Fruit fly (Drosophila melanogaster) whole organism, embryonic: ENCODE data around the gene Efr.
A peak's percentile ranks its signal among the peaks of the same experiment; 100 is the strongest.

Experiments used
- CG12155 ChIP-seq: fragments of 200-800 bp; sonication (Bioruptor generic); optimal IDR thresholded peaks from 3 replicates; lab custom pipeline; 2016; ENCODE audit warnings: missing biosample characterization, missing genetic modification characterization
- CG14441 ChIP-seq: fragments of 200-800 bp; sonication (Bioruptor generic); IDR thresholded peaks from 2 replicates; pipeline ENCODE4 v1.3.6; 2022; ENCODE audit warnings: missing biosample characterization, missing genetic modification characterization
- CG15514 ChIP-seq: fragments of 200-800 bp; sonication (Bioruptor generic); optimal IDR thresholded peaks from 3 replicates; lab custom pipeline; 2017; ENCODE audit warnings: missing biosample characterization, missing genetic modification characterization, mild to moderate bottlenecking, moderate library complexity, missing genetic modification reagents
- CG1603 ChIP-seq: fragments of 200-800 bp; sonication (Bioruptor generic); optimal IDR thresholded peaks from 2 replicates; lab custom pipeline; 2019; ENCODE audit warnings: missing biosample characterization, mild to moderate bottlenecking, missing genetic modification characterization, moderate library complexity
- CG17186 ChIP-seq: fragments of 200-800 bp; sonication (Bioruptor generic); optimal IDR thresholded peaks from 3 replicates; lab custom pipeline; 2017; ENCODE audit warnings: missing biosample characterization, missing genetic modification reagents, missing genetic modification characterization
- CG30403 ChIP-seq: fragments of 200-800 bp; sonication (Bioruptor generic); optimal IDR thresholded peaks from 3 replicates; lab custom pipeline; 2016; ENCODE audit warnings: missing biosample characterization, missing genetic modification characterization
- CG3407 ChIP-seq: fragments of 200-800 bp; sonication (Bioruptor generic); optimal IDR thresholded peaks from 2 replicates; lab custom pipeline; 2018; ENCODE audit warnings: missing biosample characterization, mild to moderate bottlenecking, missing genetic modification characterization
- CG42726 ChIP-seq: fragments of 200-800 bp; sonication (Bioruptor generic); IDR thresholded peaks from 2 replicates; pipeline ENCODE4 v1.3.6; 2022; ENCODE audit warnings: missing biosample characterization, missing genetic modification characterization; ENCODE audit not compliant: partially characterized antibody
- CG4730 ChIP-seq: fragments of 200-800 bp; sonication (Bioruptor generic); IDR thresholded peaks from 2 replicates; pipeline ENCODE4 v1.3.6; 2022; ENCODE audit warnings: missing biosample characterization, missing genetic modification characterization
- CG7786 ChIP-seq: fragments of 200-800 bp; sonication (Bioruptor generic); optimal IDR thresholded peaks from 2 replicates; lab custom pipeline; 2016; ENCODE audit warnings: missing biosample characterization, missing genetic modification characterization
- CG8924 ChIP-seq: fragments of 200-800 bp; optimal IDR thresholded peaks from 3 replicates; lab custom pipeline; 2019; ENCODE audit warnings: missing biosample characterization, mild to moderate bottlenecking, missing genetic modification characterization, moderate library complexity
- CG9817 ChIP-seq: fragments of 200-800 bp; sonication (Bioruptor generic); optimal IDR thresholded peaks from 2 replicates; lab custom pipeline; 2018; ENCODE audit warnings: missing biosample characterization, mild to moderate bottlenecking, missing genetic modification characterization, moderate library complexity
- Hr3 ChIP-seq: fragments of 200-800 bp; sonication (Bioruptor generic); optimal IDR thresholded peaks from 3 replicates; lab custom pipeline; 2016; ENCODE audit warnings: missing biosample characterization, missing genetic modification characterization
- Lhr ChIP-seq: fragments of 200-800 bp; sonication (Bioruptor generic); optimal IDR thresholded peaks from 3 replicates; lab custom pipeline; 2017; ENCODE audit warnings: mild to moderate bottlenecking, missing biosample characterization, missing genetic modification reagents, missing genetic modification characterization
- MTF-1 ChIP-seq: fragments of 200-800 bp; sonication (Bioruptor generic); optimal IDR thresholded peaks from 2 replicates; lab custom pipeline; 2018; ENCODE audit warnings: missing biosample characterization, mild to moderate bottlenecking, missing genetic modification characterization, borderline replicate concordance
- NFAT ChIP-seq: fragments of 200-800 bp; sonication (Bioruptor generic); IDR thresholded peaks from 2 replicates; pipeline ENCODE4 v1.3.6; 2022; ENCODE audit warnings: missing biosample characterization, missing genetic modification characterization
- Nf-YA ChIP-seq: fragments of 200-800 bp; sonication (Bioruptor generic); IDR thresholded peaks from 2 replicates; pipeline ENCODE4 v1.3.6; 2022; ENCODE audit warnings: missing biosample characterization, missing genetic modification characterization
- Rfx ChIP-seq: fragments of 200-800 bp; sonication (Bioruptor generic); IDR thresholded peaks from 2 replicates; pipeline ENCODE4 v1.3.6; 2022; ENCODE audit warnings: missing biosample characterization, missing genetic modification characterization
- Tbp ChIP-seq: fragments of >200 bp; optimal IDR thresholded peaks from 2 replicates; lab custom pipeline; 2018; ENCODE audit warnings: missing biosample characterization, missing genetic modification characterization
- ara ChIP-seq: fragments of 200-800 bp; sonication (Bioruptor generic); IDR thresholded peaks from 2 replicates; pipeline ENCODE4 v1.3.6; 2022; ENCODE audit warnings: missing biosample characterization, missing genetic modification characterization
- cwo ChIP-seq: fragments of 200-800 bp; sonication (Bioruptor generic); optimal IDR thresholded peaks from 3 replicates; lab custom pipeline; 2017; ENCODE audit warnings: missing biosample characterization, missing genetic modification characterization, mild to moderate bottlenecking, moderate library complexity, missing genetic modification reagents
- danr ChIP-seq: fragments of 200-800 bp; sonication (Bioruptor generic); IDR thresholded peaks from 2 replicates; pipeline ENCODE4 v1.3.6; 2022; ENCODE audit warnings: missing biosample characterization, missing genetic modification characterization
- exex ChIP-seq: fragments of 200-800 bp; sonication (Bioruptor generic); optimal IDR thresholded peaks from 4 replicates; lab custom pipeline; 2018; ENCODE audit warnings: missing biosample characterization, mild to moderate bottlenecking, missing genetic modification characterization, moderate library complexity
- fd102C ChIP-seq: fragments of 200-800 bp; sonication (Bioruptor generic); optimal IDR thresholded peaks from 2 replicates; lab custom pipeline; 2018; ENCODE audit warnings: missing biosample characterization, mild to moderate bottlenecking, missing genetic modification characterization, moderate library complexity
- gro ChIP-seq: fragments of 200-800 bp; sonication (Bioruptor generic); optimal IDR thresholded peaks from 2 replicates; lab custom pipeline; 2016; ENCODE audit warnings: missing biosample characterization, missing genetic modification characterization
- gsb ChIP-seq: fragments of 200-800 bp; sonication (Bioruptor generic); IDR thresholded peaks from 2 replicates; pipeline ENCODE4 v1.3.6; 2022; ENCODE audit warnings: missing biosample characterization, missing genetic modification characterization
- gsb-n ChIP-seq: fragments of 200-800 bp; sonication (Bioruptor generic); optimal IDR thresholded peaks from 3 replicates; lab custom pipeline; 2018; ENCODE audit warnings: missing biosample characterization, mild to moderate bottlenecking, missing genetic modification characterization
- jumu ChIP-seq: fragments of 200-800 bp; sonication (Bioruptor generic); optimal IDR thresholded peaks from 3 replicates; lab custom pipeline; 2016; ENCODE audit warnings: missing biosample characterization, missing genetic modification characterization
- knrl ChIP-seq: fragments of 200-800 bp; sonication (Bioruptor generic); IDR thresholded peaks from 3 replicates; pipeline ENCODE4 v1.3.6; 2022; ENCODE audit warnings: missing biosample characterization, missing genetic modification characterization; ENCODE audit not compliant: partially characterized antibody
- maf-S ChIP-seq: fragments of 200-800 bp; sonication (Bioruptor generic); optimal IDR thresholded peaks from 2 replicates; lab custom pipeline; 2016; ENCODE audit warnings: missing biosample characterization, missing genetic modification characterization
- mam ChIP-seq: fragments of 200-800 bp; sonication (Bioruptor generic); optimal IDR thresholded peaks from 3 replicates; lab custom pipeline; 2016; ENCODE audit warnings: missing biosample characterization, missing genetic modification characterization
- nerfin-1 ChIP-seq: fragments of 200-800 bp; sonication (Bioruptor generic); optimal IDR thresholded peaks from 3 replicates; lab custom pipeline; 2019; ENCODE audit warnings: missing biosample characterization, mild to moderate bottlenecking, missing genetic modification characterization, moderate library complexity
- pita ChIP-seq: fragments of 200-800 bp; sonication (Bioruptor generic); optimal IDR thresholded peaks from 2 replicates; lab custom pipeline; 2017; ENCODE audit warnings: missing biosample characterization, mild to moderate bottlenecking, missing genetic modification characterization
- prd ChIP-seq, 3 experiments: fragments of >200 bp in 2 of 3; fragments of 200-800 bp in 1 of 3; sonication (Bioruptor generic) in 1 of 3; optimal IDR thresholded peaks in 2 of 3; IDR thresholded peaks in 1 of 3; 2 replicates in 2 of 3; 3 replicates in 1 of 3; pipeline versions ENCODE4 v1.3.6 to Lab custom; 2017 to 2022; ENCODE audit warnings: missing biosample characterization in 1 of 3, missing genetic modification characterization in 1 of 3
- repo ChIP-seq: fragments of 200-800 bp; sonication (Bioruptor generic); optimal IDR thresholded peaks from 2 replicates; lab custom pipeline; 2016; ENCODE audit warnings: missing biosample characterization, missing genetic modification characterization
- sd ChIP-seq: fragments of 200-800 bp; sonication (Bioruptor generic); optimal IDR thresholded peaks from 3 replicates; lab custom pipeline; 2018; ENCODE audit warnings: missing biosample characterization, mild to moderate bottlenecking, missing genetic modification characterization, moderate library complexity
- stc ChIP-seq: fragments of 200-800 bp; sonication (Bioruptor generic); IDR thresholded peaks from 2 replicates; pipeline ENCODE4 v1.3.6; 2022; ENCODE audit warnings: missing biosample characterization, missing genetic modification characterization
- twi ChIP-seq: fragments of 200-800 bp; optimal IDR thresholded peaks from 2 replicates; lab custom pipeline; 2019; ENCODE audit warnings: missing biosample characterization, mild to moderate bottlenecking, missing genetic modification characterization, moderate library complexity
- unpg ChIP-seq: fragments of 200-800 bp; sonication (Bioruptor generic); optimal IDR thresholded peaks from 3 replicates; lab custom pipeline; 2018; ENCODE audit warnings: missing biosample characterization, mild to moderate bottlenecking, missing genetic modification characterization, moderate library complexity
- zen ChIP-seq: fragments of 200-800 bp; sonication (Bioruptor generic); optimal IDR thresholded peaks from 3 replicates; lab custom pipeline; 2018; ENCODE audit warnings: missing biosample characterization, mild to moderate bottlenecking, missing genetic modification characterization, moderate library complexity

Gene Efr

DNA sequence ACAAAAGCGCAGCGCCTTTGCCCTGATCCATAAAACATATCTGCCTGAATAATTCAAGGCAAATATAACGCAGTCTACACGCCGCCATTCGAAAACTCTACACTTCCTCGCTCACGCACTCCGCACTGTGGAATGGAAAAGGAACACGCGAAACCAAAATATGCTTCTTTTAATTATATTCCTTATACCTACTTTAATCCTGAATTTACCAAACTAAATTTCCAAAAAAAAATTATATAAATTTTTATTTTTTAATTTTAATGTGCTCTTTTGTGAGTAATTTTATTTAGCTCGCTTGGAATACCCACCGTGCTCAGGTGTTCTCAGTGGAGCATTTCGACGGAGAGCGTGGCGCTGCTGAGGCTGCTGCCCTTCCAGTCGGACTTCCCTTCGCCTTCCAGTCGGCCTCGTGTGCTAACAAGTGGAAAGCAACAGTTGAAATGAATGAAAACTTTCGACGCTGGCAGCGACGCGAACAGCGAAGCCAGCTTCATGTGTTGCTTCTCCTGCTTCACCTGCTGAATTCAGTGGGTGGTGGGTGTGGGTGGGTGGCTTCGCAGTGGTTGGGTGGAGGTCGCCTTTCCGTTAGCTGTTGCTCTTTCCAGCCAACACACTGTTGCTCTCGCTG, 26.5 kb upstream of the Efr start (continued):
- no peak for TF ChIP-seq CG7786 (GFP tag; lab: Kevin White, UChicago)

DNA sequence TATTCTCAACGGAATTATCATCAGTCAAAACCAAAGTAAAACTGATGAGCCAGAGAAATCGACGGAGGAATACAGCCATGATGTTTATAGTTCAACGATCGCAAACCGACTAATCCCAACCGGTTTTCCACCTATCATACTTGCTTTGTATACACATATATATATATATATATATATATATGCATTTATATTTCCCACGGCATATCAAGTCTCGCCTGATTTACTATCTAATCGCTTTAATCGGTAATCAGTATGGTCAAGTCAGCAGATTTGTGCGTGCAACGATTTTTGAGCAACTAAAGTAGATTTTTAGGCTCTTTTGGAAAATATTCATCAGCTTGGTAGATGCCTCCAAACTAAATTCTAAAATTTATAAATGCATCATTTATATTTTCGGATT, 23.4 kb upstream of the Efr start, which contains the start of gene CG32750:
TSS of gene CG32750 (minus strand) at position 101 of the 400 bp plus-strand sequence.
- TF ChIP-seq cwo (GFP tag; lab: Kevin White, UChicago) = peak; percentile 22
- TF ChIP-seq Lhr (GFP tag; lab: Kevin White, UChicago) = no peak
- no peak for TF ChIP-seq MTF-1 (GFP tag; lab: Kevin White, UChicago)
- no peak for TF ChIP-seq unpg (GFP tag; lab: Kevin White, UChicago)
- peak; percentile 16 for TF ChIP-seq exex

DNA sequence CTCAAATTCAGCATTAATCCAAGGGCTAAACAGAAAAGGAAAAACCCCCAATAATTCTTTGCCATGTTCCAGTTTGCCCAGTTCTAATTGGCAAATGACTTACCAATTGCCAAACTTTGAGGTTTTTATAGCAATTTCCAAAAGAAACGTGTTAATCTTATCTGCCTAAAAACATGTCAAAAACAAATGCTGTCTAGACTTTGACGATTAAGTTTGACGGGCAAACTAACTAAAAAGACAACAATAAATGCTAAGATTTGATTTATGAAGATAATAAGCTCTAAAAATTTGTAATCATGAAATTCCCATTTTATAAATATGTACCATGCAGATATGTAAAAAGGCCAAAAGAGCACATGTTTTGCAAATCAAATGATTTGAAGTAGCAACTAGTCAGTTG, 21.2 kb upstream of the Efr start, which contains the start of gene CG32751:
TSS of gene CG32751 (minus strand) at position 101 of the 400 bp plus-strand sequence.
- TF ChIP-seq gsb = no peak

DNA sequence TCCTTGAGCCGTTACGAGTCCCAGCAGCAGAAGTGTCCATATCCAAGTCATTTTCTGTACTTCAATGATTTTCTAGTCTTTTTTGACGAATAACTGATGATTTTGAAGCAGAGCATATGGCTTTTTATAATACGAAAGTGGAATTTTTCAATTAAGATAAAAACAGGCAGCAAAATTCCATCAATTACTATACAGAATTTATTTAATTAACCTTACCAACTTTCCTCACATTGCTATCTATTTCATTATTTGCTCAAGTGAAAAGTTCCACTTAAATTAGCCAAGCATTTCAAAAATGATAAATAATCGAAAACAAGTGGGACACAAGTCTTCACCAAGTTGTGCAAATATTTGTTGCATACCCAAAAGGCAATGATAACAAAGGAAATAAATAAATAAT, 20.0 kb upstream of the Efr start, which contains the start of gene CG43090:
TSS of gene CG43090 (minus strand) at position 101 of the 400 bp plus-strand sequence.
- TF ChIP-seq danr (GFP tag; lab: Robert Waterston, UW) (no peak), CG30403 (GFP tag; lab: Kevin White, UChicago) (no peak), CG8924 (tag; lab: Kevin White, UChicago) (no peak), Nf-YA (GFP tag; lab: Robert Waterston, UW) (no peak), MTF-1 (GFP tag; lab: Kevin White, UChicago) (no peak), cwo (GFP tag; lab: Kevin White, UChicago) (no peak), nerfin-1 (tag; lab: Kevin White, UChicago) (no peak), Hr3 (GFP tag; lab: Kevin White, UChicago) (no peak), mam (GFP tag; lab: Kevin White, UChicago) (no peak), NFAT (no peak), prd (optimal IDR thresholded peaks at IDR 0.05; lab: Kevin White, UChicago) (no peak), prd (GFP tag; IDR thresholded peaks at IDR 0.05; lab: Robert Waterston, UW) (no peak), Rfx (GFP tag; lab: Robert Waterston, UW) (no peak), knrl (GFP tag; lab: Robert Waterston, UW) (no peak), twi (tag; lab: Kevin White, UChicago) (no peak), sd (tag; lab: Kevin White, UChicago) (no peak), Tbp (GFP tag; lab: Kevin White, UChicago) (no peak), ara (GFP tag; lab: Robert Waterston, UW) (no peak), fd102C (GFP tag; lab: Kevin White, UChicago) (no peak), CG12155 (GFP tag; lab: Kevin White, UChicago) (no peak)

DNA sequence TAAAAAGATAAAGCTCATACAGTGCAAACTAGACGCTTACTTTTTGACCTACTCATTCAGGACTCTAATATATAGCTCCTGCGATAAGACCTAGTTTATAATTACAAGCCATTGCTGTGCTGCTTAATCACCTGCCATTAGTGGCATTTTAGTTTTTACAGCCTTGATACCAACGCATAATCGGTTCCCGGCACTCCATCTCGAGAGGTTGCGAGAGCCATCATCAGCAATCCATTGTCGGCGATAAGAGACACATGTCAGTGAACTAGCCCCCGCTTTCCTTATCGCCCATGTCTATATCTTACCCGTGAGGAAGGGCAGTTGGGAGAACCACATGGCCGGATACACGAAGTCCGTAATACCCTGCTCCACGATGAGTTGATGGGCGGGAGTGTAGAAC, 18.3 kb upstream of the Efr start:
- no peak for TF ChIP-seq pita (GFP tag; lab: Kevin White, UChicago)
- TF ChIP-seq gro (GFP tag; lab: Kevin White, UChicago) = peak; percentile 14
- TF ChIP-seq repo (GFP tag; lab: Kevin White, UChicago) = no peak
- TF ChIP-seq exex = peak; percentile 98

DNA sequence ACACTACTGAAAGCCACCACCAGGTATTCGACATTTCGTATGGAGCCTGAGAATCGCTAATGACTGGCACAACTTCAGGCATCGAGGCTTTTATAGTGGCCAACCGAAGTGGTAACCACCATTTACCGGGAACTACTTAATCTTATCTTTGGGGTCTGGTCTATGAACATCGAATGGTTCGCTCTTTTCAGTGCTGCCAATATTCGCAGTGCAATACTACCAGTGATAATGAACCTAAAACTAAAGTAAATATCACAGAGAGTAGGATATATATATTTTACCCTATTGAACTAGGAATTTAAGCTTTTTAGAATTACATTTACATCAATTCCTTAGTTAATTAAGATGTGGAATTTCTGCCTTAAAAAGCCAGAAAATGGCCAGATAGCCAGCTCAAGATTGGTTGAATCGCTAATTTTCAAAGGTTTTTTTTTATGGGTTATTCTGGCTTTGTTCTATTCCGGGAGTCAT, 17.2 kb upstream of the Efr start, which contains the start of gene vanin-like:
TSS of gene vanin-like (minus strand) at position 51 of the 471 bp plus-strand sequence.
- TF ChIP-seq maf-S (GFP tag; lab: Kevin White, UChicago) = no peak
- peak; percentile 26 for TF ChIP-seq exex
- no peak for TF ChIP-seq CG42726 (GFP tag; lab: Robert Waterston, UW)
- no peak for TF ChIP-seq zen (tag; lab: Kevin White, UChicago)
- TF ChIP-seq CG4730 (GFP tag; lab: Robert Waterston, UW) = no peak
- TF ChIP-seq CG15514 (GFP tag; lab: Kevin White, UChicago) = peak; percentile 96
- TF ChIP-seq gsb-n = no peak
- TF ChIP-seq CG3407 (GFP tag; lab: Kevin White, UChicago) = no peak
- TF ChIP-seq CG14441 (GFP tag; lab: Robert Waterston, UW) = no peak
- TF ChIP-seq jumu (GFP tag; lab: Kevin White, UChicago) = no peak
- no peak for TF ChIP-seq CG1603 (tag; lab: Kevin White, UChicago)
- no peak for TF ChIP-seq stc
- no peak for TF ChIP-seq CG9817 (tag; lab: Kevin White, UChicago)
- no peak for TF ChIP-seq CG17186
